Fruit fly (Drosophila melanogaster): ENCODE results near the gene sra.
"Not testable (repeated sequence)": the region's sequence is repeated elsewhere in the genome, so short reads cannot be mapped to it uniquely, and the experiment has no call there.

sra gene

DNA sequence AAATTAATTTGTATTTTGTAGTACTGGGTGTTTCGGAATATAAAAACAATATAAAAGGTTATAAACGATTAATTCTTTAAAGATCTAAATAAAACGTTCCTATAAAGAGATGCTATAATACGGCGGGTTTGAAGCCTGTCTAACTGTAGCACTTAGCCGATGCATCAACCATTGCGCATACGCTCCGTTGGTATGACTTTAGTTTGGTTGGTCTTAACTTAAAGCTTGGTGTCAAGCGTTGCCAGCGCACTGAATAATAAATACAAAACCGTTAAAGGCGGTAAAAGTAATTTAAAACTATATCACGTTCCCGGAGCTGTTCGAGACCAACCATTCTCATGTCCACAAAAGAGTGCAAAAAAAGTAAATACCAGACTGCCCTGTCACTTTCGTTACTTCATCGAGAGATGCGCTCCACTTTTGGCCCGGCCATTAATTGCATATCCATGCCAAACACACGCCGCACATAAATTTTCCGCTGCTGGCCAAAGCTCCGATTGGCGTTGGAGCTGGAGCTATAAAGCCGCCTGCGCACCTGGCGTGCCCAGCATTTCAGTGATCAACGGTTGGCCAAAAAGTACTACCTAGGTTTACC is 6.2 kb upstream of the sra start, which contains the start of gene CG8927:
Gene CG8927 (plus strand): TSS at position 545 of the 595 bp plus-strand sequence.
- no peak for TF ChIP-seq CG17801 (GFP tag; optimal IDR thresholded peaks at IDR 0.05; ENCODE audit: partially characterized antibody)

DNA sequence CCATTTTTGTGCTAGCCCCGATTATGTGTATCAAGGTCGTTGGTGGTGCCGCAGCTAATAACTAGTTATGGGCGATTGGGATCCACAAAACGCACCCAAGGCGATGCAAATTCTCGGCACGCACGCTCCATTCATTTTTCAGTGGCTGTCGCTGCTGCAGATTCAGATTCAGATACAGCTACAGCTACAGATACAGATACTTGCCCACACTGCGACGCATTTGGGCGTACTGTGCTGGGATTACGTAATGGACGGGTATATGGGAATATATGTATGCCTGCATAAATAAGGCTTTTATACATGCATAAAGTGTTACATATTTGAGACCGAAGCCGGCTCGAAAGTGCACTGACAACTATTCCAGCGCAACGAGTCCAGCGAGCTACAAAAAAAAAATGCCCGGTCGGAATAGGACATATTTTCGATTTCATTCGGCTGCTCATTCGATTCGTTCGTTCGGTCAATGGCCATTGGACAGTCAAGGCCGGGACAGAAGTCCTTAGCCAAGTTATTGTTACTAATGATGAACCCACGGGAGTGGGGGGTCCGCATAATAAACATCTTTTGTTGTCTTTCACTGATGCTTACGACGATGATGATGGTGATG is 4.4 kb upstream of the sra start:
- no peak for TF ChIP-seq CG17801 (GFP tag; optimal IDR thresholded peaks at IDR 0.05; ENCODE audit: partially characterized antibody)

DNA sequence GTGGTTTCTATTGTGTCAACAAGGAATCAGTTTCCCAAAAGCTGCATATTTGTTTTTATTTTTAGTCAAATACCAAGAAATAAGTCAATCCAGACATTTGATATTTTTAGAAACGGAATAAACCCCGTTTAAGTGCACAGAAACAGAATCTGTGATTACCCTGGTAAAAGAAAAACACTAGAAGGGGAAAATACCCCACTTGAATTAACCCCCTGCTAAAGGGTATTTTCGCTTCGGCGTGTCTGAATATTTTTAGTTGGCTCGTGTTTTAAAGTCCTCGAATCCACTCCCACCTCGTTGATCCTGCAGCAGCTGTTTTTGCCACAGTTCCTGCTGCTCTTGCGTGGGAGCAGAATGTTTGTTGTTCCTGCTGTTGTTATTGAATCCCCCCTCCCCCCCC is 938 bp downstream of the sra start:
- TF ChIP-seq CG17801 (GFP tag; optimal IDR thresholded peaks at IDR 0.05; ENCODE audit: partially characterized antibody) = no peak

DNA sequence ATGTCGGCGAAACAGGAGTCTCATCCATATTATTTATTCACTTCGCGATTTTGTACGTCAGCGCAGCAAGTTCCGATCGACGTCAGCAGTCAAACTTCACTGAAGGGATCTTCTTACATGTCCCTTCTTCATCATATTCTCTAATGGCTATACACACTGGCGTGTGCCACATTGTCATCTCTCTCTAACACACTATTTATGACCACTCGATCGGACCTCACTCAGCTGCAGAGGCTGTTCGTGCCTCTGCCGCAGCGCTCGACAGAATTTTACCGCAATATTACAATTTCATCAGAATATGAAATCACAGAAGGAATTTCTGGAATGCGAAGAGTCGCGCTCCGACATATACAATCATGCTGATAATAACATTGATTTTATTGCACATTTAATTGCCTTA is 2.7 kb downstream of the sra start, which contains the start of gene Bin1:
Gene Bin1 (minus strand): TSS at position 101 of the 400 bp plus-strand sequence.
- not testable (repeated sequence) for TF ChIP-seq CG17801 (GFP tag; optimal IDR thresholded peaks at IDR 0.05; ENCODE audit: partially characterized antibody)

DNA sequence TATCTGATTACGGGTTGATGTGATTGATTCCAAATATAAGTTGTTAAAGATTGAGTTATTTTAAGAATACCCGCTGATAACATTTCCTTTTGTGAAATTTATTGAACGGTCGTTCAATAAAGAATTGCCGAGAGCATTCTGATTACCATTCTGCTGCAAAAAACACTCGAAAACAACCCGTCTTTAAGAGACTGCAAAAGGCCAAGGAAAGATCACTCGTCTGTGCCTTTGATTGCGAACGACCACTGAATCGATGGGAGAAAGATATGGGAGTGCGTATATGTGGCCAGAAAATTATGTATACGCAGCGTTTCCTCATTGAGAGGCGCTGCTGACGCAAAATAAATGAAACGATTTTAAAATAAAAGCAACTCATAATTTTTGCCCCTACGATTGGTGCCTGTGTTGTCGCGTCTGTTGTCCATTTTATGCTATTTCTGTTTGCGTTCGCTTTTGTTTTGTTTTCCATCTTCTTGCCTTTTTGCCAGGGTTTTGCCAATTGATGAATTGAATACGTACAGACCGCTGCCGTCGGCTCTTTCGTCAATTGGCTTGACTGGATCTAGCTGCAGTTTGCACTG is 3.5 kb downstream of the sra start:
- TF ChIP-seq CG17801 (GFP tag; optimal IDR thresholded peaks at IDR 0.05; ENCODE audit: partially characterized antibody) = no peak

DNA sequence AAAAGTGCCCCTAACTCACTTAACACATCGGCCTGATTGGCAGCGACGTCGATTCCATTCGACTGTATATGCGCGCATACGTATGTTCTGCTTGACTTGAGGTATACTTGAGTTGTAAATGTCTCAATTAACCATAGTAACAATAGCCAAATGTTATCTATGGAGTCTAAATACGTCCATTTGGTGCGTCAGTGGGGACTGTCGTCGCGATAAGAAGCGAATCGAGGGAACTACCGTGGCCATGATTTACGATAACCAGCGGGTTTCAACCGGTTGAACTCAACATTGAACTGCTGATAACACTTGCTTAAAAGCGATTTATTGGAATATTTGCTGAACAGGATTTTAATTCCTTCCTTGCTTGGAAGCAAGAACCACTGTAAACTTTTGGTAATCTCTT is 4.0 kb downstream of the sra start:
- TF ChIP-seq CG17801 (GFP tag; optimal IDR thresholded peaks at IDR 0.05; ENCODE audit: partially characterized antibody) = no peak

DNA sequence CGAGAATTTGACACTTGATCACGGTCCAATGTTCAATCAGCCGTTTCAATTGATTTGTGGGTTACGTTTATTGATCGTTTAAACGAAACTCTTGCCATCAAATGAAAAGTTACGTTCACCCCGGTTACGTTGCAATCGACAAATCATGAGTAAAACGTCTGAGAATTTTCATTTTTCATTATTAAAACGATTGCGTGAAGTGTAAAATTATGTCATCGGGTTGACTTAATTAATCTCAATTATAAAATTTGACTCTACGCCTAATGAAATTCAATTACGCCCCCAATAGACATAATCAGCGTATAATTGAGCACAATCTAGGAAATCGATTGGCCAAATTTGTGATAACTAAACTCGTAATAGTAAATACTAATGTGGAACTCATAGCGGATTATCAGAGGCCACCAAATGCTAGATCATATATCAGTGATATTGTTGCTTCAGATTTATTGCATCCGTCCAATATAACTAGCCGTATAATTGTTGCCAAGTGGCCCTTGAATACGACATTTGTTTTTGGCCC is 13.8 kb downstream of the sra start:
- no peak for TF ChIP-seq CG17801 (GFP tag; optimal IDR thresholded peaks at IDR 0.05; ENCODE audit: partially characterized antibody)

DNA sequence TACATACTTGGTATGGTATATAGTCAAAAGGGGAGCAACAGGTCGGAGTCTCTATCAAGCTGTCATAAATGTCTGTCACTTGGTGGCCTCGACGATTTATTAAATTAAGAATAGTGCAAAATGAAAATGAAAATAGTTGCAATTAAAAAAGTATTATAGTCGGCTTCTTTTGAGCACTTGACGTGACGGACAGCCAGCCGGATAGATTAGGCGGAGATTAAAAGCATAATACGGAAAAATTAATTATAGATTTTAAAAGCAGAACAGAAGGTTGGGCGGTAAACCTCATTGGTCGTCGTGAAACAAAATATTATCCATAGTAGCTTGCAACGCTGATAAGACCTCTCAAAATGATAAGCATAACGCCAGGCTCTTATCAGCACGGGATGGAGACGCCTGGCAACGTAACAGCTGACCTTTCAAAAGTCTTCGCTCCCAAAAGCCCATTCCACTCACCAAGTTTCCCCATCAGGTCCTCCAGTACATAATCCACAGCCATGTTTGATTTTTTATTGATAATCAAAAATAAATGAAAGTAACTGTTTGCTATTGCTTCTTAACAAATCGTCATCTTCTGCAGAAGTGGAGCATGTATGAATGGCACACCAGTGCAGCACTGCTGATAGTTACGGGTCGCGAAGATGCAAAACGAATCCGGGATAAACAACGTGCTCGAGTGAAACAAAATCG is 15.7 kb downstream of the sra start:
- TF ChIP-seq CG17801 (GFP tag; optimal IDR thresholded peaks at IDR 0.05; ENCODE audit: partially characterized antibody) = no peak

DNA sequence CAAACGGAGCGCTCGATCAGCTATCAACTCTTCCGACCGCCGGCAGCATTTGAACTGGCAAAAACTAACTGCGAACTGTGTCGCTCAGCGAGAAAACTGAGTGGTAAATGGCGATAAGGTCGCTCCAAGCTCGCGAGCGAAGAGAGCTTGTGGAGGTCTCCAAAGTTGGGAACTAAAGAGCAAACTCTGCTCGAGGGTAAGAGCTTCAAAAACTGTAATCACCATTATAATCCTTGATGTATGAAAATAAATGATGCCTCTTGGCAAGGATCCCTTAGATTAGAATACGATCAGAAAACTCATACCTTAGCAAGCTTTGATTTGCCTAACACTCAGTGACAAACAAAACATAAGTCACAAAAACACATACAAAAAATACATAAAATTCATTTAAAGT is 16.2 kb downstream of the sra start, which contains the start of the genes CG6126 and CG31287:
Gene CG6126 (minus strand): TSS at position 59 of the 397 bp plus-strand sequence.
Gene CG31287 (plus strand): TSS at position 347 of the 397 bp plus-strand sequence.
- TF ChIP-seq CG17801 (GFP tag; optimal IDR thresholded peaks at IDR 0.05; ENCODE audit: partially characterized antibody) = peak; percentile 6

DNA sequence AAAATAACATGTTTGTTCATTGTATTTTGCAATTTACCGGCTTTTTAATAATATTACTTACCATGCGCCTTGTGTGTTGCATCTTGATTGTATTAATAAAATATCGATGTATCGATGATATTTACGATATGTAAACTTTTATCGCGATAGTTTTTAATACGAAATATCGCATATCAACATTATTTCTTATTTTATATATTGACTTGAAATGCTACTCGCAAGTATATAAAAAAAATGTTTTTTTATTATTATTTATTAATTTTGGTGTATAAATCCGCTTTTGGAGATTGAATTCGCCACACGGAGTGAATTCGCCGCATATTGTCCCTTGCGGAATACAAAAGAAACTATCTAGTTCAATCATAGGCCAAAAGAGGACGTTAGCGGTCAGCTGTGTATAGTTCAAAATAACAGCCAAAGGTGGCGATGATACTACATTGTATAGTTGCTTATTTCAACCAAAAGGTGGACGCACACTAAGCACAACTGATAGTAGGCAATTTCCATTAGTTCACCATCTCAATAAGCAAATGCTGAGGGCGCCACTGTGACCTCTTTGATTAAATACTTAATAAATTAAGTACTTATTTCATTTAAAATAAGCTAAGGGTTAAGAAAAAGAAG is 18.5 kb downstream of the sra start, which contains the start of gene mtSSB:
Gene mtSSB (minus strand): TSS at position 96 of the 624 bp plus-strand sequence.
- TF ChIP-seq CG17801 (GFP tag; optimal IDR thresholded peaks at IDR 0.05; ENCODE audit: partially characterized antibody) = peak; percentile 28

DNA sequence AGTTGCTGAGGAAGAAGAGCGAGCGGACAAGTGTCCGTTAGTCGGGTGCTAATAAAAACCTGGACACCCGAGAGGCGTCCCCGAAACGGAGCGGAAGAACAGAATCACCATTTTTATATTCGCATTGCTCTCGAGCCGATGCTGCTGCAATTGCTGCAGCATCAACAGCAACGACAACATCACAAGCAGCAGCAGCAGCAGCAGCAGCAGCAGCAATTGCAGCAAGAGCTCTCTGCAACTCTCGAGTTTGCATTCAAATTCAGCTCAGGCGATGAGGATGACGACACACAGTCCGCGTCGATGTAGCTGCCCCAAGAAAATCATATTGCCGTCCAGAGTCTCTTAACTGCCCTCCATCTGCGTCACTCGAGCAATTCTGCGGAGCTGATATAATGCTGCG is 19.4 kb downstream of the sra start:
- no peak for TF ChIP-seq CG17801 (GFP tag; optimal IDR thresholded peaks at IDR 0.05; ENCODE audit: partially characterized antibody)

DNA sequence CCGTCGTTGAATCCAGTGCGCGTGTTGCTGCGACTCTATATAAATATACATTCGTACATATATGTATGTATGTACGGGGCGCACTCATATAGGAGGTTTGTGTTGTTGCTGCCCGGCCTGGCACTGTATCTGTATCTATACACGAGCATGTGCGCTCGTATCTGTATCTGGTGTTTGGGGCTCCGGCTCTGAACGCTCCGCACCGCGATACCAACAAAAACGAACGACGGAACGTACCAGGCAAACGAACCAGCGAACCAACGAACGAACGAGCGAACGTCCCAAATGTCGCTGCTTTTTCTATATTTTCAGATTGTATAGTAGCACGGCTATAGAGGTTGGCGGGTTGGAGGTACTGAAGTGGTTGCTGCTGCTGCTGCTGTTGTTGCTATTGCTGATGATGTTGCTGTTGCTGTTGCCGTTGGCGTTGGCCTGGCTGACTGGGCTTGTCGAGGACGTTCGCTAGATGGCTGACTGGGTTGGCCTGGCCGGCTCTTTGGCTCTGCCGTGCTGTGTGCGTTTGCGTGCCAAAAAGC is 20.3 kb downstream of the sra start:
- TF ChIP-seq CG17801 (GFP tag; optimal IDR thresholded peaks at IDR 0.05; ENCODE audit: partially characterized antibody) = peak; percentile 10

DNA sequence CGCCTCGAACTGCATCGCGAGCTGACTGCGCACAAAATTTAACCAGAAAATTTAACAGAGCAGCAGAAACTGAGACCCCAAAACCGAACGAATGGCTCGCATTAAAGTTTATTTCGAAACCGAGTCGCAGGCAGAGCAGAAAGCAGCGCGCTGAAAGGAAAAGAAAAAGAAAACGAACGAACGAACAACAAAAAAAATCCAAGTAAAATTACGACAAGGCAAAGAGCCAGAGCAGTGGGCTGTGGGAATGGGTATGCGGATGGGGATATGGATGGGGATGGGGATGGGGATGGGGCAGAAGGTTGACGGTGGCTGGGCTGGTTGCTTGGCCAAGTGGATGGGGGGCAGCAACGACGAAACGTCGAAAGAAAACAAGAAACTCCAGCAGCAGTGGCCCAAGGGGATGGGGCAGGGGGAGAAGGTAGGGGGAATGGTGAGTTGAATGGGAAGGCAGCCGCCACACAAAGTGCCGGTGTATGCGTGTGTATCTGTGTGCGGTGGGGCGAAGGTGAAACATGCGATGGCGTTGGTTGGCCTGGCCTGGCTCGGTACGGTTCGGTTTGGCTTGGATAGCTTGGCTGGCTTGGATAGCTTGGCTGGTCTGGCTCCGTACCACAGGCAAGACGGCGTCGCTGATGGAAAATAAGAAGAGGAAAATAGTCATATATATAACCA is 21.4 kb downstream of the sra start:
- peak; percentile 32 for TF ChIP-seq CG17801 (GFP tag; optimal IDR thresholded peaks at IDR 0.05; ENCODE audit: partially characterized antibody)

Data from ovary, adult (tissue).